Fruit fly (Drosophila melanogaster) whole organism, embryonic: ENCODE results near the gene CG4968.
A peak's percentile ranks its signal among the peaks of the same experiment; 100 is the strongest.

ENCODE experiments used
- C15 ChIP-seq: fragments of 200-800 bp; sonication (Bioruptor generic); IDR thresholded peaks from 3 replicates; pipeline ENCODE4 v1.3.6; 2022; ENCODE audit warnings: missing biosample characterization, missing genetic modification characterization
- CG10543 ChIP-seq: fragments of 200-800 bp; sonication (Bioruptor generic); optimal IDR thresholded peaks from 3 replicates; lab custom pipeline; 2017; ENCODE audit warnings: missing biosample characterization, mild to moderate bottlenecking, missing genetic modification characterization, moderate library complexity
- CG12391 ChIP-seq: fragments of 200-800 bp; sonication (Bioruptor generic); optimal IDR thresholded peaks from 3 replicates; lab custom pipeline; 2018; ENCODE audit warnings: missing biosample characterization, mild to moderate bottlenecking, missing genetic modification characterization, moderate library complexity
- CG13287 ChIP-seq: fragments of 200-800 bp; sonication (Bioruptor generic); IDR thresholded peaks from 2 replicates; pipeline ENCODE4 v1.3.6; 2022; ENCODE audit warnings: missing biosample characterization, missing genetic modification characterization; ENCODE audit not compliant: partially characterized antibody
- CG13296 ChIP-seq: fragments of 200-800 bp; sonication (Bioruptor generic); optimal IDR thresholded peaks from 3 replicates; lab custom pipeline; 2018; ENCODE audit warnings: missing biosample characterization, mild to moderate bottlenecking, missing genetic modification characterization
- CG14441 ChIP-seq: fragments of 200-800 bp; sonication (Bioruptor generic); IDR thresholded peaks from 2 replicates; pipeline ENCODE4 v1.3.6; 2022; ENCODE audit warnings: missing biosample characterization, missing genetic modification characterization
- CG1602 ChIP-seq: fragments of 200-800 bp; sonication (Bioruptor generic); optimal IDR thresholded peaks from 3 replicates; lab custom pipeline; 2016; ENCODE audit warnings: missing biosample characterization, missing genetic modification characterization
- CG1603 ChIP-seq: fragments of 200-800 bp; sonication (Bioruptor generic); optimal IDR thresholded peaks from 2 replicates; lab custom pipeline; 2019; ENCODE audit warnings: missing biosample characterization, mild to moderate bottlenecking, missing genetic modification characterization, moderate library complexity
- CG16815 ChIP-seq: fragments of 200-800 bp; sonication (Bioruptor generic); optimal IDR thresholded peaks from 3 replicates; lab custom pipeline; 2017; ENCODE audit warnings: missing biosample characterization, mild to moderate bottlenecking, missing genetic modification characterization
- CG17385 ChIP-seq: fragments of 200-800 bp; sonication (Bioruptor generic); optimal IDR thresholded peaks from 3 replicates; lab custom pipeline; 2018; ENCODE audit warnings: missing biosample characterization, mild to moderate bottlenecking, missing genetic modification characterization
- CG17568 ChIP-seq: fragments of 200-800 bp; sonication (Bioruptor generic); optimal IDR thresholded peaks from 2 replicates; lab custom pipeline; 2018; ENCODE audit warnings: missing biosample characterization, mild to moderate bottlenecking, missing genetic modification characterization, moderate library complexity
- CG17829 ChIP-seq: fragments of 200-800 bp; optimal IDR thresholded peaks from 2 replicates; lab custom pipeline; 2019; ENCODE audit warnings: missing biosample characterization, mild to moderate bottlenecking, missing genetic modification characterization, moderate library complexity
- CG2199 ChIP-seq: fragments of 200-800 bp; sonication (Bioruptor generic); IDR thresholded peaks from 3 replicates; pipeline ENCODE4 v1.3.6; 2022; ENCODE audit warnings: missing biosample characterization, missing genetic modification characterization
- CG32772 ChIP-seq: fragments of 200-800 bp; sonication (Bioruptor generic); IDR thresholded peaks from 2 replicates; pipeline ENCODE4 v1.3.6; 2022; ENCODE audit warnings: missing biosample characterization, missing genetic modification characterization
- CG3281 ChIP-seq: fragments of 200-800 bp; sonication (Bioruptor generic); optimal IDR thresholded peaks from 3 replicates; lab custom pipeline; 2017; ENCODE audit warnings: missing biosample characterization, mild to moderate bottlenecking, missing genetic modification characterization
- CG3847 ChIP-seq: fragments of 200-800 bp; sonication (Bioruptor generic); IDR thresholded peaks from 2 replicates; pipeline ENCODE4 v1.3.6; 2022; ENCODE audit warnings: missing biosample characterization, missing genetic modification characterization
- CG5245 ChIP-seq: fragments of 200-800 bp; sonication (Bioruptor generic); optimal IDR thresholded peaks from 3 replicates; lab custom pipeline; 2016; ENCODE audit warnings: missing biosample characterization, missing genetic modification characterization
- CG7556 ChIP-seq: fragments of 200-800 bp; sonication (Bioruptor generic); optimal IDR thresholded peaks from 2 replicates; lab custom pipeline; 2017; ENCODE audit warnings: missing biosample characterization, mild to moderate bottlenecking, missing genetic modification characterization
- CG7963 ChIP-seq: fragments of 200-800 bp; sonication (Bioruptor generic); IDR thresholded peaks from 3 replicates; pipeline ENCODE4 v1.3.6; 2022; ENCODE audit warnings: missing biosample characterization, missing genetic modification characterization; ENCODE audit not compliant: partially characterized antibody
- CG8089 ChIP-seq: fragments of 200-800 bp; sonication (Bioruptor generic); optimal IDR thresholded peaks from 3 replicates; lab custom pipeline; 2016; ENCODE audit warnings: missing biosample characterization, missing genetic modification characterization
- CG9797 ChIP-seq: fragments of 200-800 bp; sonication (Bioruptor generic); optimal IDR thresholded peaks from 3 replicates; lab custom pipeline; 2018; ENCODE audit warnings: missing biosample characterization, mild to moderate bottlenecking, missing genetic modification characterization
- CG9817 ChIP-seq: fragments of 200-800 bp; sonication (Bioruptor generic); optimal IDR thresholded peaks from 2 replicates; lab custom pipeline; 2018; ENCODE audit warnings: missing biosample characterization, mild to moderate bottlenecking, missing genetic modification characterization, moderate library complexity
- CG9932 ChIP-seq: fragments of 200-800 bp; sonication (Bioruptor generic); IDR thresholded peaks from 2 replicates; pipeline ENCODE4 v1.3.6; 2022; ENCODE audit warnings: missing biosample characterization, missing genetic modification characterization
- Dek ChIP-seq: fragments of 200-800 bp; sonication (Bioruptor generic); optimal IDR thresholded peaks from 3 replicates; lab custom pipeline; 2019; ENCODE audit warnings: missing biosample characterization, mild to moderate bottlenecking, missing genetic modification characterization, moderate library complexity
- Ets65A ChIP-seq: fragments of 200-800 bp; sonication (Bioruptor generic); peaks from one replicate; lab custom pipeline; 2016; ENCODE audit warnings: missing biosample characterization, missing genetic modification characterization
- Gug ChIP-seq: fragments of 200-800 bp; sonication (Bioruptor generic); IDR thresholded peaks from 4 replicates; pipeline ENCODE4 v1.3.6; 2022; ENCODE audit warnings: missing biosample characterization, missing genetic modification characterization
- Hr3 ChIP-seq: fragments of 200-800 bp; sonication (Bioruptor generic); optimal IDR thresholded peaks from 3 replicates; lab custom pipeline; 2016; ENCODE audit warnings: missing biosample characterization, missing genetic modification characterization
- Hr51 ChIP-seq, 2 experiments: fragments of 200-800 bp; sonication (Bioruptor generic); optimal IDR thresholded peaks; 2 replicates in 1 of 2; 3 replicates in 1 of 2; lab custom pipeline; 2016 to 2018; ENCODE audit warnings: missing biosample characterization in 2 of 2, missing genetic modification characterization in 2 of 2, mild to moderate bottlenecking in 1 of 2, moderate library complexity in 1 of 2
- Hsf ChIP-seq: fragments of 200-800 bp; sonication (Bioruptor generic); optimal IDR thresholded peaks from 3 replicates; lab custom pipeline; 2016; ENCODE audit warnings: missing biosample characterization, missing genetic modification characterization
- Kr ChIP-seq: fragments of 200-800 bp; sonication (Bioruptor generic); optimal IDR thresholded peaks from 2 replicates; lab custom pipeline; 2017; ENCODE audit warnings: missing biosample characterization, mild to moderate bottlenecking, missing genetic modification characterization
- Mrtf ChIP-seq: fragments of 200-800 bp; sonication (Bioruptor generic); IDR thresholded peaks from 3 replicates; pipeline ENCODE4 v1.3.6; 2022; ENCODE audit warnings: missing biosample characterization, missing genetic modification characterization
- Myb ChIP-seq: fragments of 200-800 bp; sonication (Bioruptor generic); optimal IDR thresholded peaks from 2 replicates; lab custom pipeline; 2016; ENCODE audit warnings: missing biosample characterization, missing genetic modification characterization
- NC2α ChIP-seq: fragments of 200-800 bp; sonication (Bioruptor generic); optimal IDR thresholded peaks from 2 replicates; lab custom pipeline; 2016; ENCODE audit warnings: missing biosample characterization, missing genetic modification characterization
- Six4 ChIP-seq: fragments of 200-800 bp; sonication (Bioruptor generic); optimal IDR thresholded peaks from 2 replicates; lab custom pipeline; 2016; ENCODE audit warnings: missing biosample characterization, missing genetic modification characterization
- YL-1 ChIP-seq: fragments of 200-800 bp; sonication (Bioruptor generic); optimal IDR thresholded peaks from 3 replicates; lab custom pipeline; 2017; ENCODE audit warnings: missing biosample characterization, mild to moderate bottlenecking, missing genetic modification characterization
- az2 ChIP-seq: fragments of 200-800 bp; sonication (Bioruptor generic); optimal IDR thresholded peaks from 3 replicates; lab custom pipeline; 2016; ENCODE audit warnings: missing biosample characterization, missing genetic modification characterization
- chn ChIP-seq: fragments of 200-800 bp; sonication (Bioruptor generic); optimal IDR thresholded peaks from 2 replicates; lab custom pipeline; 2016; ENCODE audit warnings: missing biosample characterization, missing genetic modification characterization
- dysf ChIP-seq: fragments of 200-800 bp; sonication (Bioruptor generic); IDR thresholded peaks from 3 replicates; pipeline ENCODE4 v1.3.6; 2022; ENCODE audit warnings: missing biosample characterization, missing genetic modification characterization
- gce ChIP-seq: fragments of 200-800 bp; sonication (Bioruptor generic); IDR thresholded peaks from 3 replicates; pipeline ENCODE4 v1.3.6; 2022; ENCODE audit warnings: missing biosample characterization, missing genetic modification characterization
- gro ChIP-seq: fragments of 200-800 bp; sonication (Bioruptor generic); optimal IDR thresholded peaks from 2 replicates; lab custom pipeline; 2016; ENCODE audit warnings: missing biosample characterization, missing genetic modification characterization
- ind ChIP-seq: fragments of 200-800 bp; sonication (Bioruptor generic); optimal IDR thresholded peaks from 3 replicates; lab custom pipeline; 2016; ENCODE audit warnings: missing biosample characterization, missing genetic modification characterization
- insv ChIP-seq, 2 experiments: fragments of 200-800 bp; sonication (Bioruptor generic); optimal IDR thresholded peaks; 3 replicates each; lab custom pipeline; 2016 to 2018; ENCODE audit warnings: missing biosample characterization in 2 of 2, missing genetic modification characterization in 2 of 2
- mld ChIP-seq: fragments of 200-800 bp; sonication (Bioruptor generic); IDR thresholded peaks from 3 replicates; pipeline ENCODE4 v1.3.6; 2022; ENCODE audit warnings: missing biosample characterization, missing genetic modification characterization; ENCODE audit not compliant: partially characterized antibody
- prd ChIP-seq, 3 experiments: fragments of >200 bp in 2 of 3; fragments of 200-800 bp in 1 of 3; sonication (Bioruptor generic) in 1 of 3; optimal IDR thresholded peaks in 2 of 3; IDR thresholded peaks in 1 of 3; 2 replicates in 2 of 3; 3 replicates in 1 of 3; pipeline versions ENCODE4 v1.3.6 to Lab custom; 2017 to 2022; ENCODE audit warnings: missing biosample characterization in 1 of 3, missing genetic modification characterization in 1 of 3
- row ChIP-seq: fragments of 200-800 bp; sonication (Bioruptor generic); IDR thresholded peaks from 3 replicates; pipeline ENCODE4 v1.3.6; 2022; ENCODE audit warnings: missing biosample characterization, missing genetic modification characterization
- sd ChIP-seq: fragments of 200-800 bp; sonication (Bioruptor generic); optimal IDR thresholded peaks from 3 replicates; lab custom pipeline; 2018; ENCODE audit warnings: missing biosample characterization, mild to moderate bottlenecking, missing genetic modification characterization, moderate library complexity
- sens ChIP-seq: fragments of 200-800 bp; sonication (Bioruptor generic); peaks from one replicate; lab custom pipeline; 2016; ENCODE audit warnings: missing biosample characterization, missing genetic modification characterization
- tin ChIP-seq: fragments of 200-800 bp; sonication (Bioruptor generic); optimal IDR thresholded peaks from 3 replicates; lab custom pipeline; 2016; ENCODE audit warnings: missing biosample characterization, missing genetic modification characterization
- toy ChIP-seq: fragments of 200-800 bp; sonication (Bioruptor generic); IDR thresholded peaks from 2 replicates; pipeline ENCODE4 v1.3.6; 2022; ENCODE audit warnings: missing biosample characterization, missing genetic modification characterization
- tup ChIP-seq: fragments of 200-800 bp; sonication (Bioruptor generic); optimal IDR thresholded peaks from 2 replicates; lab custom pipeline; 2016; ENCODE audit warnings: missing biosample characterization, mild to moderate bottlenecking, missing genetic modification characterization, moderate library complexity
- tx ChIP-seq: fragments of 200-800 bp; sonication (Bioruptor generic); optimal IDR thresholded peaks from 2 replicates; lab custom pipeline; 2016; ENCODE audit warnings: missing biosample characterization, missing genetic modification characterization

Gene CG4968

dm6 chr2L:10356508-10356907, 49.8 kb downstream of the CG4968 start, which contains the start of the genes CtsL4 and ClpP (continued):
- peak; percentile 64 for TF ChIP-seq CG12391 (tag; lab: Kevin White, UChicago)
- TF ChIP-seq Kr = no peak
- no peak for TF ChIP-seq mld (GFP tag; lab: Robert Waterston, UW)
- TF ChIP-seq CG17568 (GFP tag; lab: Kevin White, UChicago) = no peak
- no peak for TF ChIP-seq gce (GFP tag; lab: Robert Waterston, UW)
- TF ChIP-seq insv (GFP tag; optimal IDR thresholded peaks at IDR 0.05; lab: Kevin White, UChicago) = peak in 1 of 2 experiments; percentile 9
- TF ChIP-seq sens (GFP tag; lab: Kevin White, UChicago) = no peak
- peak; percentile 36; the same call in 1 of the 2 replicates for TF ChIP-seq CG3847 (GFP tag; lab: Robert Waterston, UW)
- TF ChIP-seq YL-1 (GFP tag; lab: Kevin White, UChicago) = peak; percentile 53
- peak; percentile 47; the same call in 2 of the 4 replicates for TF ChIP-seq Gug
- TF ChIP-seq sd (tag; lab: Kevin White, UChicago) = no peak
- peak; percentile 13 for TF ChIP-seq tx (GFP tag; lab: Kevin White, UChicago)
- no peak for TF ChIP-seq CG7556
- peak; percentile 40 for TF ChIP-seq CG13296
- no peak for TF ChIP-seq toy
- TF ChIP-seq CG3281 (GFP tag; lab: Kevin White, UChicago) = peak; percentile 4
- TF ChIP-seq dysf (GFP tag; lab: Robert Waterston, UW) = peak; percentile 50; the same call in 2 of the 3 replicates
- TF ChIP-seq CG10543 (GFP tag; lab: Kevin White, UChicago) = no peak
- TF ChIP-seq Mrtf (GFP tag; lab: Robert Waterston, UW) = peak; percentile 39; the same call in 1 of the 3 replicates
- peak; percentile 49 for TF ChIP-seq ind (GFP tag; lab: Kevin White, UChicago)
- TF ChIP-seq CG14441 (GFP tag; lab: Robert Waterston, UW) = no peak
- peak; percentile 46 for TF ChIP-seq tin (GFP tag; lab: Kevin White, UChicago)
- no peak for TF ChIP-seq Ets65A (GFP tag; lab: Kevin White, UChicago)
- peak; percentile 100 for TF ChIP-seq CG1603 (tag; lab: Kevin White, UChicago)
- peak; percentile 86 for TF ChIP-seq row (GFP tag; lab: Robert Waterston, UW)
- TF ChIP-seq Hr3 = peak; percentile 51
- TF ChIP-seq CG9932 (GFP tag; lab: Robert Waterston, UW) = no peak; the same call in 1 of the 2 replicates
- no peak for TF ChIP-seq tup
- TF ChIP-seq Hr51 (GFP tag; optimal IDR thresholded peaks at IDR 0.05; lab: Kevin White, UChicago) = peak in 1 of 2 experiments; percentile 2
- TF ChIP-seq chn (GFP tag; lab: Kevin White, UChicago) = peak; percentile 13
- no peak for TF ChIP-seq CG32772 (GFP tag; lab: Robert Waterston, UW)
- peak; percentile 46 for TF ChIP-seq CG1602 (GFP tag; lab: Kevin White, UChicago)
- no peak for TF ChIP-seq CG16815 (GFP tag; lab: Kevin White, UChicago)
- peak; percentile 52 for TF ChIP-seq az2 (GFP tag; lab: Kevin White, UChicago)
- TF ChIP-seq CG2199 = peak; percentile 55; the same call in 1 of the 3 replicates
- peak; percentile 37 for TF ChIP-seq Six4 (GFP tag; lab: Kevin White, UChicago)
- no peak for TF ChIP-seq gro
- peak; percentile 33; the same call in 1 of the 2 replicates for TF ChIP-seq CG13287
- TF ChIP-seq prd (optimal IDR thresholded peaks at IDR 0.05; lab: Kevin White, UChicago) = no peak
- peak; percentile 67; the same call in 2 of the 3 replicates for TF ChIP-seq prd (GFP tag; IDR thresholded peaks at IDR 0.05; lab: Robert Waterston, UW)
- peak; percentile 39 for TF ChIP-seq CG17385 (GFP tag; lab: Kevin White, UChicago)
- peak; percentile 17 for TF ChIP-seq CG8089 (GFP tag; lab: Kevin White, UChicago)
- TF ChIP-seq Myb (GFP tag; lab: Kevin White, UChicago) = peak; percentile 15
- TF ChIP-seq Dek (tag; lab: Kevin White, UChicago) = peak; percentile 33
- no peak for TF ChIP-seq CG7963 (GFP tag; lab: Robert Waterston, UW)
- TF ChIP-seq NC2α (GFP tag; lab: Kevin White, UChicago) = no peak
- TF ChIP-seq CG17829 = peak; percentile 66
- TF ChIP-seq CG5245 (GFP tag; lab: Kevin White, UChicago) = peak; percentile 5
- peak; percentile 1 for TF ChIP-seq CG9797
- peak; percentile 34 for TF ChIP-seq CG9817 (tag; lab: Kevin White, UChicago)
- TF ChIP-seq Hsf (GFP tag; lab: Kevin White, UChicago) = peak; percentile 59
- TF ChIP-seq C15 (GFP tag; lab: Robert Waterston, UW) = no peak
